Fruit fly (Drosophila melanogaster): Measurements from ENCODE around the gene HP4.

Gene HP4

DNA sequence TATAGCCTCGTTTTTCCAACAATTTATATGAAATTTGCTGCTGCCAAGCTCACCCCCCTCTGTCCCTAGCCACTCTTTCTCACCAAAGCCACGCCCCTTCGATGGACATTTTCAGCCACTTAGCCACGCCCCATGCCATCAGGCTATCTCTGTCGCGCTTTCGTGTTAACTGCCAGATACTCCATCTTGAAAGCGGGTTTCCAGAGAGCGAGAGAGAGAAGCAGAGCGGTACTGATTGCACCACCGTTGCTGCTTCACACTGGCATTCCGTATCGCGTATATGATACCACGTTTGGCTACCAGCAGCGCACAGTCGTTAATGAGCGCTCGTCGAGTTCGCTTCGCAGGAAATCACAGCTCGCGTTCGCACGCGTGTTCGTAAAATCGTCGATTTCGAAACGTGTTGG is 28.1 kb downstream of the HP4 start, which contains the start of gene exex:
TSS of gene exex (plus strand) at position 307 of the 407 bp plus-strand sequence.
- TF ChIP-seq bbx (GFP tag; IDR thresholded peaks at IDR 0.05; ENCODE audit: partially characterized antibody), result peak; percentile 46
- TF ChIP-seq CG10321 (GFP tag; IDR thresholded peaks at IDR 0.05), result peak; percentile 92
- TF ChIP-seq Awh (GFP tag; IDR thresholded peaks at IDR 0.05), result 0 out of 2 replicates have a peak, but pooled peaks have one; percentile 26
- TF ChIP-seq sens (GFP tag), result peak; percentile 78
- TF ChIP-seq sd (tag; optimal IDR thresholded peaks at IDR 0.05), result peak; percentile 85
- no peak for TF ChIP-seq CG14441 (GFP tag; IDR thresholded peaks at IDR 0.05)
- peak; percentile 94 for TF ChIP-seq Nf-YB (GFP tag; optimal IDR thresholded peaks at IDR 0.05)
- TF ChIP-seq D (optimal IDR thresholded peaks at IDR 0.05), result no peak
- no peak for TF ChIP-seq D (GFP tag; optimal IDR thresholded peaks at IDR 0.05)
- no peak for TF ChIP-seq CG7556 (GFP tag; optimal IDR thresholded peaks at IDR 0.05)
- TF ChIP-seq CG34422 (GFP tag; IDR thresholded peaks at IDR 0.05), result no peak
- peak; percentile 21; the same call in 1 of the 2 replicates for TF ChIP-seq CG42726 (GFP tag; IDR thresholded peaks at IDR 0.05; ENCODE audit: partially characterized antibody)
- peak; percentile 31 for TF ChIP-seq caup (GFP tag; optimal IDR thresholded peaks at IDR 0.05; ENCODE audit: severe bottlenecking)
- no peak for TF ChIP-seq Fer1 (GFP tag; optimal IDR thresholded peaks at IDR 0.05)
- peak; percentile 74 for TF ChIP-seq mirr (GFP tag; optimal IDR thresholded peaks at IDR 0.05)
- peak; percentile 30 for TF ChIP-seq CG34376 (GFP tag; optimal IDR thresholded peaks at IDR 0.05)
- peak; percentile 88 for TF ChIP-seq zen (tag; optimal IDR thresholded peaks at IDR 0.05)
- peak; percentile 6 for TF ChIP-seq CG10267 (tag; optimal IDR thresholded peaks at IDR 0.05)
- TF ChIP-seq hkb (optimal IDR thresholded peaks at IDR 0.05), result no peak
- TF ChIP-seq hkb (GFP tag; IDR thresholded peaks at IDR 0.05), result peak; percentile 32; the same call in 1 of the 2 replicates
- TF ChIP-seq Opbp (GFP tag; IDR thresholded peaks at IDR 0.05; ENCODE audit: partially characterized antibody), result 0 out of 3 replicates have a peak, but pooled peaks have one; percentile 13
- TF ChIP-seq CG10543 (GFP tag; optimal IDR thresholded peaks at IDR 0.05), result peak; percentile 33
- TF ChIP-seq rib (GFP tag; IDR thresholded peaks at IDR 0.05), result peak; percentile 37; the same call in 1 of the 2 replicates
- no peak for TF ChIP-seq pzg (GFP tag; optimal IDR thresholded peaks at IDR 0.05)
- no peak for TF ChIP-seq CG5245 (GFP tag; optimal IDR thresholded peaks at IDR 0.05)
- TF ChIP-seq CG2120 (GFP tag; optimal IDR thresholded peaks at IDR 0.05), result no peak
- no peak for TF ChIP-seq CG8290 (GFP tag; optimal IDR thresholded peaks at IDR 0.05)
- peak in 1 of 2 experiments; percentile 31 for TF ChIP-seq CG8290 (tag; optimal IDR thresholded peaks at IDR 0.05)
- peak; percentile 83 for TF ChIP-seq ash1 (GFP tag; optimal IDR thresholded peaks at IDR 0.05)
- TF ChIP-seq grn (GFP tag; optimal IDR thresholded peaks at IDR 0.05), result peak; percentile 58
- TF ChIP-seq CG6254 (GFP tag; optimal IDR thresholded peaks at IDR 0.05), result no peak
- peak; percentile 15 for TF ChIP-seq CG15479 (GFP tag; optimal IDR thresholded peaks at IDR 0.05)
- TF ChIP-seq CG18599 (GFP tag; optimal IDR thresholded peaks at IDR 0.05), result peak; percentile 32
- TF ChIP-seq sug (tag; optimal IDR thresholded peaks at IDR 0.05), result peak; percentile 56
- peak in 1 of 2 experiments; percentile 68 for TF ChIP-seq Pdp1 (GFP tag; optimal IDR thresholded peaks at IDR 0.05)
- peak; percentile 73 for TF ChIP-seq Med (GFP tag)
- peak; percentile 83 for TF ChIP-seq phol (tag; optimal IDR thresholded peaks at IDR 0.05)
- TF ChIP-seq crol (GFP tag; IDR thresholded peaks at IDR 0.05), result peak; percentile 89
- peak; percentile 98 for TF ChIP-seq exex (tag; optimal IDR thresholded peaks at IDR 0.05)
- TF ChIP-seq pnt (GFP tag; optimal IDR thresholded peaks at IDR 0.05), result no peak
- TF ChIP-seq fd102C (GFP tag; optimal IDR thresholded peaks at IDR 0.05), result no peak
- peak; percentile 58 for TF ChIP-seq kni (GFP tag; optimal IDR thresholded peaks at IDR 0.05)
- TF ChIP-seq CG13287 (GFP tag; IDR thresholded peaks at IDR 0.05; ENCODE audit: partially characterized antibody), result peak; percentile 20; the same call in 1 of the 2 replicates
- peak; percentile 51; the same call in 1 of the 2 replicates for TF ChIP-seq chm (GFP tag; IDR thresholded peaks at IDR 0.05)
- TF ChIP-seq abd-A (tag; optimal IDR thresholded peaks at IDR 0.05), result peak; percentile 60
- TF ChIP-seq Adf1 (GFP tag; IDR thresholded peaks at IDR 0.05), result peak; percentile 67
- no peak for TF ChIP-seq wdn (GFP tag; IDR thresholded peaks at IDR 0.05)
- TF ChIP-seq Vsx1 (GFP tag; optimal IDR thresholded peaks at IDR 0.05), result peak; percentile 55
- TF ChIP-seq CG33213 (GFP tag; optimal IDR thresholded peaks at IDR 0.05), result peak; percentile 1
- TF ChIP-seq CG6791 (GFP tag; IDR thresholded peaks at IDR 0.05; ENCODE audit: partially characterized antibody), result 0 out of 3 replicates have a peak, but pooled peaks have one; percentile 17

Data from whole organism, embryonic.